Worm (Caenorhabditis elegans) whole organism, L3 larva: ENCODE results near the gene rpt-3.
A peak's percentile ranks its signal among the peaks of the same experiment; 100 is the strongest.

ENCODE experiments used
- R02D3.7 ChIP-seq: fragments of 150-350 bp; optimal IDR thresholded peaks from 2 replicates; lab custom pipeline; 2014; ENCODE audit warnings: missing biosample characterization, missing genetic modification characterization
- ZK546.5 ChIP-seq: sonication (generic microtip); optimal IDR thresholded peaks from 2 replicates; lab custom pipeline; 2017; ENCODE audit warnings: missing biosample characterization, missing genetic modification characterization
- aly-2 ChIP-seq: fragments of 150-350 bp; optimal IDR thresholded peaks from 2 replicates; lab custom pipeline; 2014; ENCODE audit warnings: missing biosample characterization, missing genetic modification characterization
- ama-1 ChIP-seq: fragments of 150-350 bp; optimal IDR thresholded peaks from 2 replicates; lab custom pipeline; 2018
- ceh-16 ChIP-seq: sonication (generic microtip); optimal IDR thresholded peaks from 2 replicates; lab custom pipeline; 2017; ENCODE audit warnings: missing biosample characterization, missing genetic modification characterization
- ceh-28 ChIP-seq: fragments of 150-350 bp; optimal IDR thresholded peaks from 2 replicates; lab custom pipeline; 2014; ENCODE audit warnings: missing biosample characterization, missing genetic modification reagents, missing genetic modification characterization
- ceh-82 ChIP-seq: fragments of 150-350 bp; optimal IDR thresholded peaks from 2 replicates; lab custom pipeline; 2014; ENCODE audit warnings: missing biosample characterization, missing genetic modification characterization
- ceh-9 ChIP-seq: sonication (generic microtip); optimal IDR thresholded peaks from 2 replicates; lab custom pipeline; 2018; ENCODE audit warnings: missing biosample characterization, missing genetic modification characterization
- daf-12 ChIP-seq: fragments of 150-350 bp; optimal IDR thresholded peaks from 2 replicates; lab custom pipeline; 2014; ENCODE audit warnings: missing biosample characterization, missing genetic modification reagents, missing genetic modification characterization
- egl-27 ChIP-seq: sonication (generic microtip); optimal IDR thresholded peaks from 4 replicates; lab custom pipeline; 2017; ENCODE audit warnings: missing biosample characterization, missing genetic modification reagents, missing genetic modification characterization
- egl-5 ChIP-seq: fragments of 150-350 bp; optimal IDR thresholded peaks from 2 replicates; lab custom pipeline; 2017; ENCODE audit warnings: missing biosample characterization, missing genetic modification reagents, missing genetic modification characterization, inconsistent platforms
- elt-2 ChIP-seq: sonication (generic microtip); optimal IDR thresholded peaks from 2 replicates; lab custom pipeline; 2016; ENCODE audit warnings: missing genetic modification reagents, mild to moderate bottlenecking, missing genetic modification characterization, missing compliant biosample characterization
- elt-3 ChIP-seq, 3 experiments: fragments of 150-350 bp in 1 of 3; sonication (generic microtip) in 2 of 3; optimal IDR thresholded peaks; 2 replicates in 2 of 3; 4 replicates in 1 of 3; lab custom pipeline; 2014 to 2017; ENCODE audit warnings: missing biosample characterization in 3 of 3, missing genetic modification characterization in 3 of 3
- eor-1 ChIP-seq, 2 experiments: fragments of 150-350 bp; optimal IDR thresholded peaks; 2 replicates each; lab custom pipeline; 2014 to 2018; ENCODE audit warnings: missing biosample characterization in 2 of 2, missing genetic modification characterization in 2 of 2
- fkh-10 ChIP-seq: sonication (generic microtip); optimal IDR thresholded peaks from 2 replicates; lab custom pipeline; 2017; ENCODE audit warnings: missing biosample characterization, missing genetic modification reagents, missing genetic modification characterization
- fkh-2 ChIP-seq: fragments of 150-350 bp; optimal IDR thresholded peaks from 2 replicates; lab custom pipeline; 2014; ENCODE audit warnings: missing biosample characterization, missing genetic modification reagents, missing genetic modification characterization
- jun-1 ChIP-seq: fragments of 150-350 bp; optimal IDR thresholded peaks from 2 replicates; lab custom pipeline; 2014; ENCODE audit warnings: missing biosample characterization, missing genetic modification reagents, missing genetic modification characterization
- lin-15B ChIP-seq: fragments of 150-350 bp; optimal IDR thresholded peaks from 2 replicates; lab custom pipeline; 2014; ENCODE audit warnings: missing biosample characterization, missing genetic modification characterization
- lin-39 ChIP-seq: fragments of 150-350 bp; optimal IDR thresholded peaks from 2 replicates; lab custom pipeline; 2018; ENCODE audit warnings: missing biosample characterization, missing genetic modification reagents, missing genetic modification characterization
- lsy-12 ChIP-seq: sonication (generic microtip); optimal IDR thresholded peaks from 2 replicates; lab custom pipeline; 2016; ENCODE audit warnings: mild to moderate bottlenecking, missing genetic modification characterization, missing compliant biosample characterization
- mdl-1 ChIP-seq: fragments of 150-350 bp; optimal IDR thresholded peaks from 2 replicates; lab custom pipeline; 2014; ENCODE audit warnings: missing biosample characterization, missing genetic modification characterization
- mml-1 ChIP-seq: fragments of 150-350 bp; sonication (generic microtip); optimal IDR thresholded peaks from 3 replicates; lab custom pipeline; 2014; ENCODE audit warnings: missing biosample characterization, missing genetic modification characterization
- nfya-1 ChIP-seq: sonication (generic microtip); optimal IDR thresholded peaks from 2 replicates; lab custom pipeline; 2017; ENCODE audit warnings: missing genetic modification characterization, mild to moderate bottlenecking, missing compliant biosample characterization, antibody characterized with exemption, moderate library complexity; ENCODE audit not compliant: insufficient read depth
- nhr-11 ChIP-seq: fragments of 150-350 bp; optimal IDR thresholded peaks from 2 replicates; lab custom pipeline; 2014; ENCODE audit warnings: missing biosample characterization, missing genetic modification characterization
- nhr-12 ChIP-seq: fragments of 150-350 bp; optimal IDR thresholded peaks from 2 replicates; lab custom pipeline; 2014; ENCODE audit warnings: missing biosample characterization, missing genetic modification characterization
- nhr-28 ChIP-seq: fragments of 150-350 bp; optimal IDR thresholded peaks from 2 replicates; lab custom pipeline; 2014; ENCODE audit warnings: missing biosample characterization, missing genetic modification characterization
- nhr-43 ChIP-seq: sonication (generic microtip); optimal IDR thresholded peaks from 2 replicates; lab custom pipeline; 2016; ENCODE audit warnings: mild to moderate bottlenecking, missing genetic modification characterization, missing compliant biosample characterization; ENCODE audit not compliant: poor library complexity, severe bottlenecking
- nhr-76 ChIP-seq: fragments of 150-350 bp; sonication (generic microtip); optimal IDR thresholded peaks from 5 replicates; lab custom pipeline; 2014; ENCODE audit warnings: missing biosample characterization, missing genetic modification characterization
- pha-4 ChIP-seq: fragments of 150-350 bp; optimal IDR thresholded peaks from 2 replicates; lab custom pipeline; 2014; ENCODE audit warnings: missing biosample characterization, missing genetic modification reagents, missing genetic modification characterization
- sea-2 ChIP-seq: fragments of 150-350 bp; sonication (generic microtip); optimal IDR thresholded peaks from 4 replicates; lab custom pipeline; 2014; ENCODE audit warnings: missing biosample characterization, missing genetic modification reagents, missing genetic modification characterization
- skn-1 ChIP-seq: fragments of 150-350 bp; optimal IDR thresholded peaks from 2 replicates; lab custom pipeline; 2014; ENCODE audit warnings: missing biosample characterization, missing genetic modification characterization
- snpc-4 ChIP-seq: fragments of 150-350 bp; optimal IDR thresholded peaks from 2 replicates; lab custom pipeline; 2014; ENCODE audit warnings: missing biosample characterization, missing genetic modification characterization
- tbx-2 ChIP-seq: sonication (generic microtip); optimal IDR thresholded peaks from 2 replicates; lab custom pipeline; 2016; ENCODE audit warnings: mild to moderate bottlenecking, missing genetic modification characterization, missing compliant biosample characterization
- unc-39 ChIP-seq: sonication (generic microtip); optimal IDR thresholded peaks from 4 replicates; lab custom pipeline; 2017; ENCODE audit warnings: missing biosample characterization, missing genetic modification characterization
- unc-62 ChIP-seq: fragments of 150-350 bp; sonication (generic microtip); optimal IDR thresholded peaks from 4 replicates; lab custom pipeline; 2014; ENCODE audit warnings: missing biosample characterization, missing genetic modification reagents, missing genetic modification characterization
- zag-1 ChIP-seq: fragments of 150-350 bp; optimal IDR thresholded peaks from 2 replicates; lab custom pipeline; 2014; ENCODE audit warnings: missing biosample characterization, missing genetic modification characterization
- ztf-11 ChIP-seq: fragments of 150-350 bp; optimal IDR thresholded peaks from 2 replicates; lab custom pipeline; 2014; ENCODE audit warnings: missing biosample characterization, missing genetic modification characterization
- ztf-4 ChIP-seq: fragments of 150-350 bp; optimal IDR thresholded peaks from 2 replicates; lab custom pipeline; 2014; ENCODE audit warnings: missing biosample characterization, missing genetic modification characterization

Gene rpt-3

ce11 chrIII:6454183-6454582 is 35.4 kb upstream of the rpt-3 start, which contains the start of gene jhdm-1:
Gene jhdm-1, plus strand, starts transcription at chrIII:6454483.
- TF ChIP-seq elt-3 (tag; optimal IDR thresholded peaks at IDR 0.05; lab: Kevin White, UChicago) (no peak), skn-1 (no peak), lin-39 (tag; lab: Kevin White, UChicago) (no peak), ceh-82 (no peak), fkh-10 (GFP tag; lab: Kevin White, UChicago) (no peak), daf-12 (tag; lab: Kevin White, UChicago) (no peak), nhr-76 (no peak), nhr-12 (no peak), sea-2 (GFP tag; lab: Kevin White, UChicago) (no peak), unc-39 (tag; lab: Kevin White, UChicago) (no peak), mml-1 (tag; lab: Kevin White, UChicago) (no peak), egl-5 (tag; lab: Kevin White, UChicago) (no peak), jun-1 (tag; lab: Kevin White, UChicago) (no peak)
- TF ChIP-seq, all 47 proteins: peak for 0

DNA sequence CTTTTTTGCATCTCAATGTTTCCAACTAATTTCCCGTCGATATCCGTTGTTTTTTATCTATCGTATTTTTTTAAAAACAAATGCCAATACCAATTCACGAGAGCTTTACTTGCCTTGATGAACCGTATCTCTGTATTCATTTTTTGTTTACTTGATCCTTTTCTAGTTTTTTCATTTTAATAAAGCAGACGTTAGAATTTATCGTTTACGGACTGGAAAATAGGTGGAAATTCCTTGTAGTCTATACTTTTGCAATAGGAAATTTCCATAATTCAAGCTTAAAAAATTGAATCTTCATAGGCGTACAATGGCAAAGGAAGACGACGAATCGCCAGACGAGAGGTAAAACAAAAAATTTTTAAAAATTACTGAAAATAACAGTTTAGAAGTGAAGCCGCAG is 29.8 kb upstream of the rpt-3 start, which contains the start of gene algn-1:
Gene algn-1, plus strand, starts transcription at position 301 of the 400 bp plus-strand sequence.
- TF ChIP-seq mdl-1 (tag; lab: Kevin White, UChicago) (no peak), unc-39 (tag; lab: Kevin White, UChicago) (no peak), lin-15B (tag; lab: Kevin White, UChicago) (no peak), nhr-28 (tag; lab: Kevin White, UChicago) (no peak), nfya-1 (tag; lab: Kevin White, UChicago) (no peak), fkh-2 (tag; lab: Kevin White, UChicago) (no peak), ceh-82 (no peak), ceh-16 (tag; lab: Kevin White, UChicago) (no peak), eor-1 (tag; optimal IDR thresholded peaks at IDR 0.05; lab: Kevin White, UChicago) (no peak), fkh-10 (GFP tag; lab: Kevin White, UChicago) (no peak), lin-39 (tag; lab: Kevin White, UChicago) (no peak), snpc-4 (tag; lab: Kevin White, UChicago) (no peak), skn-1 (no peak)

ce11 chrIII:6462610-6463009 is 27.0 kb upstream of the rpt-3 start, which contains the start of gene T26A5.8:
Gene T26A5.8, minus strand, starts transcription at chrIII:6462856.
- TF ChIP-seq nhr-76, result no peak
- no peak for TF ChIP-seq mml-1 (tag; lab: Kevin White, UChicago)
- TF ChIP-seq ZK546.5 (tag; lab: Kevin White, UChicago), result no peak
- peak; percentile 40 for TF ChIP-seq nhr-43
- no peak for TF ChIP-seq ztf-11 (tag; lab: Kevin White, UChicago)
- no peak for TF ChIP-seq ceh-9
- TF ChIP-seq tbx-2, result no peak
- no peak for TF ChIP-seq nhr-11 (tag; lab: Kevin White, UChicago)
- peak; percentile 10 for TF ChIP-seq nfya-1 (tag; lab: Kevin White, UChicago)
- no peak for TF ChIP-seq ztf-4 (tag; lab: Kevin White, UChicago)
- TF ChIP-seq lsy-12 (tag; lab: Kevin White, UChicago), result peak; percentile 30
- TF ChIP-seq ceh-28 (tag; lab: Kevin White, UChicago), result no peak
- TF ChIP-seq lin-15B (tag; lab: Kevin White, UChicago), result no peak
- TF ChIP-seq sea-2 (GFP tag; lab: Kevin White, UChicago), result no peak
- TF ChIP-seq elt-3 (tag; optimal IDR thresholded peaks at IDR 0.05; lab: Kevin White, UChicago), result no peak
- TF ChIP-seq unc-62 (GFP tag; lab: Kevin White, UChicago), result no peak
- TF ChIP-seq zag-1, result no peak
- TF ChIP-seq eor-1 (tag; optimal IDR thresholded peaks at IDR 0.05; lab: Kevin White, UChicago), result no peak
- no peak for TF ChIP-seq unc-39 (tag; lab: Kevin White, UChicago)
- TF ChIP-seq elt-2 (tag; lab: Kevin White, UChicago), result peak; percentile 20
- TF ChIP-seq ama-1, result peak; percentile 96
- TF ChIP-seq lin-39 (tag; lab: Kevin White, UChicago), result no peak

DNA sequence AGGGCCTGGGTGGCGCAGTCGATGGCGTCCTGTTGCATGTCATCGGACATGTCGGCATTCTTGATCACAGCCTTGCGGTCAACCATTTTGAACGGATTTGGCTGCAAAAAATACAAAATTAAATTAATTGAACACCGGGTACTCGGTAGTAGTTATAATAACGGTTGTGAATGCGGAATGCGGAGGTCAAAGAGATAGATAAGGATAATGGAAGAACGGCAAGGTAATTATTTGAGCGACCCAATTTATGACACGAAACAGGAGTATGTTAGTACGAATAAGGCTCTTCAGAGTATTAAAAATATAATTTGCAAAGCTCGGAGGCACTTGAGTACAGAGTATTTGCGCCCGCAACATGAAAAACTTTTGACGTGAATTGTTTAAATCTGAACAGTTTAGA is 25.9 kb upstream of the rpt-3 start, which contains the start of gene dlc-1:
Gene dlc-1, minus strand, starts transcription at position 101 of the 400 bp plus-strand sequence.
- TF ChIP-seq egl-27, result no peak
- TF ChIP-seq mml-1 (tag; lab: Kevin White, UChicago), result no peak
- no peak for TF ChIP-seq ceh-82
- no peak for TF ChIP-seq elt-3 (tag; optimal IDR thresholded peaks at IDR 0.05; lab: Kevin White, UChicago)
- no peak for TF ChIP-seq eor-1 (tag; optimal IDR thresholded peaks at IDR 0.05; lab: Kevin White, UChicago)
- TF ChIP-seq lsy-12 (tag; lab: Kevin White, UChicago), result no peak
- TF ChIP-seq pha-4 (tag; lab: Kevin White, UChicago), result no peak
- TF ChIP-seq aly-2 (tag; lab: Kevin White, UChicago), result no peak
- TF ChIP-seq egl-5 (tag; lab: Kevin White, UChicago), result no peak
- no peak for TF ChIP-seq ZK546.5 (tag; lab: Kevin White, UChicago)
- TF ChIP-seq R02D3.7 (tag; lab: Kevin White, UChicago), result no peak
- no peak for TF ChIP-seq snpc-4 (tag; lab: Kevin White, UChicago)
- TF ChIP-seq skn-1, result no peak
- no peak for TF ChIP-seq fkh-2 (tag; lab: Kevin White, UChicago)
